Fruit fly (Drosophila melanogaster) whole organism, adult: ENCODE measurements around the gene CG9471.

Experiments used
- CG11617 ChIP-seq: fragments of 200-800 bp; sonication (Bioruptor generic); optimal IDR thresholded peaks from 2 replicates; lab custom pipeline; 2017; ENCODE audit warnings: mild to moderate bottlenecking, missing biosample characterization, missing genetic modification reagents, missing genetic modification characterization
- CG12768 ChIP-seq: fragments of 200-800 bp; sonication (Bioruptor generic); optimal IDR thresholded peaks from 2 replicates; lab custom pipeline; 2017; ENCODE audit warnings: missing biosample characterization, missing genetic modification characterization, mild to moderate bottlenecking, moderate library complexity, missing genetic modification reagents
- CG1620 ChIP-seq: fragments of 200-800 bp; sonication (Bioruptor generic); optimal IDR thresholded peaks from 2 replicates; lab custom pipeline; 2016; ENCODE audit warnings: missing biosample characterization, missing genetic modification characterization
- CG5204 ChIP-seq: fragments of 200-800 bp; sonication (Bioruptor generic); optimal IDR thresholded peaks from 2 replicates; lab custom pipeline; 2016; ENCODE audit warnings: missing biosample characterization, missing genetic modification characterization
- CG7101 ChIP-seq: fragments of 200-800 bp; sonication (Bioruptor generic); optimal IDR thresholded peaks from 2 replicates; lab custom pipeline; 2018; ENCODE audit warnings: missing biosample characterization, mild to moderate bottlenecking, missing genetic modification characterization, moderate library complexity
- Crg-1 ChIP-seq: fragments of 200-800 bp; sonication (Bioruptor generic); optimal IDR thresholded peaks from 2 replicates; lab custom pipeline; 2016; ENCODE audit warnings: missing biosample characterization, missing genetic modification characterization
- Mnt ChIP-seq: fragments of 200-800 bp; sonication (Bioruptor generic); optimal IDR thresholded peaks from 2 replicates; lab custom pipeline; 2016; ENCODE audit warnings: missing biosample characterization, mild to moderate bottlenecking, missing genetic modification characterization
- cic ChIP-seq: fragments of 200-800 bp; sonication (Bioruptor generic); optimal IDR thresholded peaks from 2 replicates; lab custom pipeline; 2017; ENCODE audit warnings: missing biosample characterization, mild to moderate bottlenecking, missing genetic modification characterization, moderate library complexity
- cnc ChIP-seq, 2 experiments: fragments of >200 bp; optimal IDR thresholded peaks; 2 replicates each; lab custom pipeline; 2017
- kay ChIP-seq: fragments of 200-800 bp; sonication (Bioruptor generic); peaks from one replicate; lab custom pipeline; 2016; ENCODE audit warnings: missing biosample characterization, missing genetic modification characterization, borderline replicate concordance
- pad ChIP-seq: fragments of 200-800 bp; sonication (Bioruptor generic); optimal IDR thresholded peaks from 3 replicates; lab custom pipeline; 2017; ENCODE audit warnings: missing biosample characterization, missing genetic modification characterization, mild to moderate bottlenecking, moderate library complexity, missing genetic modification reagents
- toe ChIP-seq: fragments of 200-800 bp; sonication (Bioruptor generic); optimal IDR thresholded peaks from 2 replicates; lab custom pipeline; 2016; ENCODE audit warnings: missing biosample characterization, missing genetic modification characterization

DNA sequence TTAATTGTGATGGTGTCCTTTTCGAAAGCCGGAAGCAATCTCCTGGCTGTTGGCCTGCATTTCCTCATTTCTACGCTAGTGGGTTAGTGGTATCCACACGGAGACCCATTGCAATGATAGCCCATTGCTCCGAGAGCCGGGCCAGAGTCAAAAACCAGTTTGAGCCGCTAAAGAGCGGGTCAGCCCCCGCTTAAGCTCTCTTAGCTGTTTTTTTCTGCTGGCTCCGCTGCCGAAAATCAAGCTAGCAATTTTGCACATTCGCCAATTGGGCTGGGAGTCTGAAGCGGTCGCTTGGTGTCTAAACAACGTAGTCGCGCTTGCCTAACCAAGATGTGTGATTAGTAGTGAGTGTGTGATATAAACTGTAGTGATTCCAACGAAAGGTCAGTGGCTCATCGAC lies 8.4 kb upstream of the CG9471 start, which contains the start of gene CG12947:
- TF ChIP-seq CG5204 (no peak), CG1620 (GFP tag; lab: Kevin White, UChicago) (no peak), kay (GFP tag; lab: Kevin White, UChicago) (no peak), pad (GFP tag; lab: Kevin White, UChicago) (no peak), CG11617 (GFP tag; lab: Kevin White, UChicago) (no peak), Mnt (GFP tag; lab: Kevin White, UChicago) (no peak), CG7101 (no peak), cnc (optimal IDR thresholded peaks at IDR 0.05; lab: Kevin White, UChicago) (no peak), CG12768 (no peak), toe (no peak), Crg-1 (GFP tag; lab: Kevin White, UChicago) (no peak), cic (GFP tag; lab: Kevin White, UChicago) (no peak)
